Fruit fly (Drosophila melanogaster) whole organism: ENCODE results near the gene wb.

Experiments used
- CG8478 ChIP-seq: fragments of >200 bp; optimal IDR thresholded peaks from 2 replicates; lab custom pipeline; 2018; ENCODE audit warnings: inconsistent platforms
- Dll ChIP-seq: fragments of >200 bp; optimal IDR thresholded peaks from 2 replicates; lab custom pipeline; 2017
- pan ChIP-seq: fragments of >200 bp; optimal IDR thresholded peaks from 2 replicates; lab custom pipeline; 2017
- psq ChIP-seq: fragments of >200 bp; optimal IDR thresholded peaks from 2 replicates; lab custom pipeline; 2017

DNA sequence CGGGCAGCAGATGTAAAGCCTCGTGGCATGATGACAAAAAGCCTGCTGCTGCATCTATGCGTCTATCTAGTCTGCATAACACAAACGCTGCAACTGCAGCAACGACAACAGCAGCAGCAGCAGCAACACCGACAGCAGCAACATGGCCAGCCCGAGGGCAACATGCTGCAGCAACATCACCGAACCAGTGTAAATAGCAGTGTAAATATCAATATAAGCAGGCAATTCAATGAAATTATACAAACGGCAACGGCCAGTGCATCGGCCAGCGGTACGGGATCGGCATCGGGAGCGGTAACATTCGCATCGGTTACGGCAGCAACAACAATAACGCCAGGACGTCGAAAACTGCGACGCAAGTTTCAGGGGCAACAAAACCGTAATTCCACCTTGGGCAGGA is 45.4 kb downstream of the wb start:
- TF ChIP-seq psq (no peak), Dll (lab: Kevin White, UChicago) (no peak), pan (lab: Kevin White, UChicago) (no peak), CG8478 (lab: Kevin White, UChicago) (no peak)
